Worm (Caenorhabditis elegans): ENCODE results near the gene F20D6.5.
A peak's percentile ranks its signal among the peaks of the same experiment; 100 is the strongest.

The F20D6.5 gene

ce11 chrV:8203085-8203643 lies 41.4 kb downstream of the F20D6.5 start, which contains the start of gene cest-17:
TSS of gene cest-17 (plus strand) at chrV:8203332.
- TF ChIP-seq set-16 (GFP tag; IDR thresholded peaks at IDR 0.05) (no peak), arid-1 (GFP tag; conservative IDR thresholded peaks at IDR 0.05) (no peak), ctbp-1 (GFP tag; IDR thresholded peaks at IDR 0.05) (no peak), nhr-102 (tag; optimal IDR thresholded peaks at IDR 0.05) (no peak), ZK337.2 (GFP tag; IDR thresholded peaks at IDR 0.05) (no peak), daf-16 (GFP tag; optimal IDR thresholded peaks at IDR 0.05) (no peak), daf-16 (tag; optimal IDR thresholded peaks at IDR 0.05) (peak; percentile 71), lin-39 (tag; optimal IDR thresholded peaks at IDR 0.05) (no peak), daf-12 (tag; optimal IDR thresholded peaks at IDR 0.05) (no peak), D1046.2 (GFP tag; IDR thresholded peaks at IDR 0.05) (no peak), nhr-77 (tag; optimal IDR thresholded peaks at IDR 0.05) (no peak), ztf-11 (tag; optimal IDR thresholded peaks at IDR 0.05) (no peak), snpc-4 (tag; optimal IDR thresholded peaks at IDR 0.05) (no peak), zip-2 (tag; optimal IDR thresholded peaks at IDR 0.05) (no peak), ztf-7 (tag; optimal IDR thresholded peaks at IDR 0.05) (no peak), mdt-29 (GFP tag; IDR thresholded peaks at IDR 0.05) (no peak), mes-2 (tag; optimal IDR thresholded peaks at IDR 0.05; ENCODE audit: poor library complexity, severe bottlenecking) (peak; percentile 11), mxl-3 (GFP tag; optimal IDR thresholded peaks at IDR 0.05) (no peak), tag-97 (GFP tag; IDR thresholded peaks at IDR 0.05) (no peak), php-3 (GFP tag; IDR thresholded peaks at IDR 0.05) (no peak), lin-13 (GFP tag; optimal IDR thresholded peaks at IDR 0.05) (no peak), madf-9 (GFP tag; conservative IDR thresholded peaks at IDR 0.05) (no peak), dve-1 (tag; optimal IDR thresholded peaks at IDR 0.05; ENCODE audit: insufficient read depth) (peak; percentile 36), hlh-11 (tag; optimal IDR thresholded peaks at IDR 0.05) (peak; percentile 8), F44E2.7 (GFP tag; IDR thresholded peaks at IDR 0.05) (no peak), lin-1 (GFP tag; IDR thresholded peaks at IDR 0.05) (no peak), F49E8.2 (tag; optimal IDR thresholded peaks at IDR 0.05; ENCODE audit: borderline replicate concordance) (no peak), unc-62 (GFP tag; optimal IDR thresholded peaks at IDR 0.05 in 1 of 2) (peak in 1 of 2 experiments; percentile 57), unc-62 (tag; optimal IDR thresholded peaks at IDR 0.05) (no peak), unc-130 (GFP tag; optimal IDR thresholded peaks at IDR 0.05) (no peak), aha-1 (tag) (no peak), nhr-28 (tag; optimal IDR thresholded peaks at IDR 0.05) (peak; percentile 28), zfp-2 (tag; optimal IDR thresholded peaks at IDR 0.05) (no peak), nhr-111 (GFP tag; optimal IDR thresholded peaks at IDR 0.05) (no peak), Y5F2A.4 (GFP tag; optimal IDR thresholded peaks at IDR 0.05) (no peak), mep-1 (tag; optimal IDR thresholded peaks at IDR 0.05) (peak; percentile 5), ceh-82 (tag; optimal IDR thresholded peaks at IDR 0.05) (no peak), nhr-6 (tag; optimal IDR thresholded peaks at IDR 0.05) (peak; percentile 37)

- no peak for TF ChIP-seq mdl-1 (tag; optimal IDR thresholded peaks at IDR 0.05)
- TF ChIP-seq ceh-62 (tag; optimal IDR thresholded peaks at IDR 0.05), result no peak
- no peak for TF ChIP-seq dve-1 (tag; optimal IDR thresholded peaks at IDR 0.05; ENCODE audit: insufficient read depth)
- no peak for TF ChIP-seq attf-4 (tag; optimal IDR thresholded peaks at IDR 0.05)
Observed at ce11 chrV:8206931-8207330, 45.2 kb downstream of the F20D6.5 start, which contains the start of gene timp-1. TSS of gene timp-1 (plus strand) at chrV:8207235.

ce11 chrV:8210527-8210926 lies 48.8 kb downstream of the F20D6.5 start:
- TF ChIP-seq lin-29 (GFP tag; IDR thresholded peaks at IDR 0.05), result no peak
- peak; percentile 41 for TF ChIP-seq aha-1 (tag)
- TF ChIP-seq fkh-10 (GFP tag; optimal IDR thresholded peaks at IDR 0.05), result no peak
- TF ChIP-seq unc-62 (GFP tag; optimal IDR thresholded peaks at IDR 0.05 in 1 of 2), result peak in 1 of 2 experiments; percentile 91
- TF ChIP-seq unc-62 (tag; optimal IDR thresholded peaks at IDR 0.05), result no peak
- TF ChIP-seq vab-7 (GFP tag; IDR thresholded peaks at IDR 0.05), result no peak
- TF ChIP-seq aly-2 (tag; optimal IDR thresholded peaks at IDR 0.05), result no peak
- TF ChIP-seq mep-1 (tag; optimal IDR thresholded peaks at IDR 0.05), result no peak
- TF ChIP-seq nhr-42 (GFP tag; IDR thresholded peaks at IDR 0.05), result no peak
- peak in 1 of 2 experiments; percentile 38 for TF ChIP-seq lsy-2 (tag; optimal IDR thresholded peaks at IDR 0.05)
- no peak for TF ChIP-seq daf-16 (GFP tag; optimal IDR thresholded peaks at IDR 0.05)
- no peak for TF ChIP-seq daf-16 (tag; optimal IDR thresholded peaks at IDR 0.05)
